Worm (Caenorhabditis elegans) whole organism, L1 larva: ENCODE results near the gene F19F10.1.

Source experiments
- jun-1 ChIP-seq: fragments of 150-350 bp; optimal IDR thresholded peaks from 2 replicates; lab custom pipeline; 2014; ENCODE audit warnings: missing biosample characterization, missing genetic modification reagents, missing genetic modification characterization
- lin-39 ChIP-seq: fragments of 150-350 bp; optimal IDR thresholded peaks from 2 replicates; lab custom pipeline; 2014; ENCODE audit warnings: missing biosample characterization, missing genetic modification reagents, missing genetic modification characterization
- mep-1 ChIP-seq: fragments of 150-350 bp; optimal IDR thresholded peaks from 2 replicates; lab custom pipeline; 2014; ENCODE audit warnings: missing biosample characterization, missing genetic modification characterization
- vab-15 ChIP-seq: sonication (generic microtip); optimal IDR thresholded peaks from 2 replicates; lab custom pipeline; 2017; ENCODE audit warnings: missing genotype, mild to moderate bottlenecking, missing genetic modification characterization, missing compliant biosample characterization

DNA sequence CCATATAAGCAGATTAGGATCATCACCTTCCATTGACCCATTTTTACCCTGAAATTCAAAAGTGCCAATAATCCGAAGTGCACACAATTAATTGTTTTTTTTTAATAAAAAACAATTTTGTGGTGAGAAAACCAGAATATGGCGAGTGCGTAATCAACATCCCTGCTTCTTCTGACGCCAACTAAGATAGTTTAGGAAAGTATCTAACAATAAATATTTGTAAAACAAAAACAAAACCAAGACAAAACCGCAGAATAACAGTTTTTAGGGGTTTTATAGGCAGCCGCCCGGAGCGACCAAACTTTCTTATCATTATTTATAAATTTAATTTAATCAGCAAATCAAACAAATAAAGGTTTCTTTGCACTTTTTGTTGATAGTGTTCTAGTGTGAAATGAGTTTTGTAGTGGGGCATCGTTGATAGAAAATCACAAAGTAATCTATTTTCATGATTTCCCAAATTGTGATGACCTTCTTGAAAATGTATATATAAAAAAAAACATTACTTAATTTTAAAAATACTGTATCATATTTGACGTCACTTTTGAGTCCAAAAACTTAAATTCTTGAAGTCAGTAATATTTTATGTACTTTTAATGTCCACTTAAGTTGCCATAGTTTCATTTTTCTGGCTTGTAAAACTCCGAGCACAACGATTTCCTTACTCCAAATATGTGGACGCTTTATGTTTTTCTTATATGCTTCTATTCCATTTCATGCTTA is 46.8 kb downstream of the F19F10.1 start, which contains the start of the genes folt-3 and clec-214:
- TF ChIP-seq mep-1 (tag; lab: Kevin White, UChicago) (no peak), jun-1 (no peak), vab-15 (tag; lab: Kevin White, UChicago) (no peak), lin-39 (tag; lab: Kevin White, UChicago) (no peak)
